Worm (Caenorhabditis elegans) whole organism, L4/young adult: Measurements from ENCODE around the gene Y45F10D.2.

Experiments used
- W03F9.2 ChIP-seq: fragments of 150-350 bp; optimal IDR thresholded peaks from 2 replicates; lab custom pipeline; 2014; ENCODE audit warnings: missing biosample characterization, missing genetic modification characterization
- dao-5 ChIP-seq: sonication (generic microtip); optimal IDR thresholded peaks from 2 replicates; lab custom pipeline; 2016; ENCODE audit warnings: missing genotype, missing genetic modification characterization, moderate library complexity, missing compliant biosample characterization
- him-1 ChIP-seq: sonication (generic microtip); optimal IDR thresholded peaks from 2 replicates; lab custom pipeline; 2016; ENCODE audit warnings: missing genotype, missing genetic modification reagents, missing genetic modification characterization, missing compliant biosample characterization

DNA sequence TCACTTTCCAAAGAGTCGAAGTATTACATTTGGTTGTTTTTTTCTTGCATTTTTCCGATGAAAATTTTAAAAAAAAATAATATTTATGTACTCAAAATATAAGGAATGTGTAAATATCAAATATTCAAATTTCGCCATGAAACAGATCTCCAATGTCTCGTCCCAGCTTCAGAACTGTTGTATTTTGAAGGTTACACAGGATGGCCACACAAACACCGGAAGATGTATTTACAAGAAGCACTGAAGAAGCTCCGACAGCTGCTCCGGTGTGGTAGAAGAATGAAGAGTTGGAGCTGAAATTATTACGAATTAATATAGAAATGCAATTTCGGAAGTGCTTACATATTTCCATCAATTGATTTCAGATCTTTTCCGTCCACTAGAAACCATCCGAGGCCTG is 7.8 kb upstream of the Y45F10D.2 start:
- TF ChIP-seq dao-5 (tag; lab: Kevin White, UChicago): no peak
- no peak for TF ChIP-seq him-1
- TF ChIP-seq W03F9.2: no peak
